Fruit fly (Drosophila melanogaster): ENCODE measurements around the gene VhaM9.7-a.

The VhaM9.7-a gene

dm6 chr3L:4282627-4283026 is 20.1 kb downstream of the VhaM9.7-a start, which contains the start of gene CG11583 (continued):
- TF ChIP-seq CG12299 (tag; optimal IDR thresholded peaks at IDR 0.05) (no peak), GATAe (GFP tag; conservative IDR thresholded peaks at IDR 0.05) (no peak), CG18476 (GFP tag; optimal IDR thresholded peaks at IDR 0.05) (no peak), CG16813 (GFP tag; IDR thresholded peaks at IDR 0.05; ENCODE audit: partially characterized antibody) (no peak), zen (tag; optimal IDR thresholded peaks at IDR 0.05) (peak; percentile 8), CG12659 (GFP tag; optimal IDR thresholded peaks at IDR 0.05) (peak; percentile 63), Elba2 (GFP tag; optimal IDR thresholded peaks at IDR 0.05) (no peak), CG11723 (GFP tag; optimal IDR thresholded peaks at IDR 0.05) (no peak), CG17568 (GFP tag; optimal IDR thresholded peaks at IDR 0.05) (no peak), MESR4 (GFP tag; optimal IDR thresholded peaks at IDR 0.05) (peak; percentile 83), CG17186 (GFP tag; optimal IDR thresholded peaks at IDR 0.05) (peak; percentile 62), CG6765 (GFP tag; optimal IDR thresholded peaks at IDR 0.05) (no peak), Chrac-16 (GFP tag; optimal IDR thresholded peaks at IDR 0.05) (peak; percentile 28), CG18764 (GFP tag; optimal IDR thresholded peaks at IDR 0.05) (no peak), Gsc (GFP tag; IDR thresholded peaks at IDR 0.05) (no peak), Aef1 (GFP tag; IDR thresholded peaks at IDR 0.05) (no peak), eyg (GFP tag; optimal IDR thresholded peaks at IDR 0.05) (no peak), ap (GFP tag; IDR thresholded peaks at IDR 0.05) (no peak), CG2120 (GFP tag; optimal IDR thresholded peaks at IDR 0.05) (peak; percentile 73), tin (GFP tag; optimal IDR thresholded peaks at IDR 0.05) (peak; percentile 35), CG14860 (GFP tag; IDR thresholded peaks at IDR 0.05; ENCODE audit: partially characterized antibody) (no peak), Hand (GFP tag; optimal IDR thresholded peaks at IDR 0.05) (no peak), CkIIα-i1 (GFP tag; IDR thresholded peaks at IDR 0.05) (no peak), run (tag; optimal IDR thresholded peaks at IDR 0.05) (no peak), Dbx (GFP tag; IDR thresholded peaks at IDR 0.05) (0 out of 3 replicates have a peak, but pooled peaks have one; percentile 40), zen2 (GFP tag; IDR thresholded peaks at IDR 0.05; ENCODE audit: partially characterized antibody) (no peak), CG2202 (tag; optimal IDR thresholded peaks at IDR 0.05) (no peak), MTF-1 (GFP tag; optimal IDR thresholded peaks at IDR 0.05; ENCODE audit: borderline replicate concordance) (no peak), Mes4 (GFP tag; optimal IDR thresholded peaks at IDR 0.05) (no peak), rib (GFP tag; IDR thresholded peaks at IDR 0.05) (no peak), BEAF-32 (GFP tag; optimal IDR thresholded peaks at IDR 0.05) (peak; percentile 35), nerfin-1 (tag; optimal IDR thresholded peaks at IDR 0.05) (no peak), wek (GFP tag; optimal IDR thresholded peaks at IDR 0.05) (no peak), pzg (GFP tag; optimal IDR thresholded peaks at IDR 0.05) (peak; percentile 76), CG4282 (GFP tag; optimal IDR thresholded peaks at IDR 0.05) (peak; percentile 18), zf30C (GFP tag; optimal IDR thresholded peaks at IDR 0.05) (no peak), Asciz (GFP tag; optimal IDR thresholded peaks at IDR 0.05) (no peak), NC2α (GFP tag; optimal IDR thresholded peaks at IDR 0.05) (no peak), CG34224 (GFP tag; IDR thresholded peaks at IDR 0.05; ENCODE audit: partially characterized antibody) (no peak), trh (GFP tag; optimal IDR thresholded peaks at IDR 0.05) (no peak), CG16815 (GFP tag; optimal IDR thresholded peaks at IDR 0.05) (no peak), CG15073 (GFP tag; optimal IDR thresholded peaks at IDR 0.05) (no peak), az2 (GFP tag; optimal IDR thresholded peaks at IDR 0.05) (peak; percentile 3), peb (GFP tag; IDR thresholded peaks at IDR 0.05) (no peak), Bgb (GFP tag; IDR thresholded peaks at IDR 0.05; ENCODE audit: partially characterized antibody) (no peak), Dip2 (GFP tag; IDR thresholded peaks at IDR 0.05) (no peak), pho (GFP tag; optimal IDR thresholded peaks at IDR 0.05) (peak; percentile 60), Dek (tag; optimal IDR thresholded peaks at IDR 0.05) (peak; percentile 1), CG18619 (GFP tag; optimal IDR thresholded peaks at IDR 0.05) (no peak), croc (GFP tag; conservative IDR thresholded peaks at IDR 0.05) (no peak), bab2 (GFP tag; optimal IDR thresholded peaks at IDR 0.05) (peak; percentile 13)
